Fruit fly (Drosophila melanogaster) Kc167 (cell line): Measurements from ENCODE around the gene CG8034.

Experiments used
- Myc ChIP-seq: fragments of >200 bp; optimal IDR thresholded peaks from 2 replicates; lab custom pipeline; 2017; ENCODE audit warnings: missing external identifiers
- psq ChIP-seq: fragments of >200 bp; optimal IDR thresholded peaks from 2 replicates; lab custom pipeline; 2017; ENCODE audit warnings: missing external identifiers

- TF ChIP-seq psq (no peak), Myc (no peak)
These were observed 21.0 kb upstream of the CG8034 start for dm6 chrX:19318924-19319323.
